Worm (Caenorhabditis elegans) whole organism, young adult: ENCODE measurements around the gene dct-17.

ENCODE experiments used
- F49E8.2 ChIP-seq: sonication (generic microtip); optimal IDR thresholded peaks from 3 replicates; lab custom pipeline; 2017; ENCODE audit warnings: missing genetic modification characterization, mild to moderate bottlenecking, missing compliant biosample characterization, antibody characterized with exemption, moderate library complexity; ENCODE audit not compliant: insufficient read depth
- F52B5.7 ChIP-seq: sonication (generic microtip); optimal IDR thresholded peaks from 2 replicates; lab custom pipeline; 2016; ENCODE audit warnings: mild to moderate bottlenecking, missing genetic modification characterization, missing compliant biosample characterization
- K11D2.4 ChIP-seq: fragments of 200-800 bp; sonication (Bioruptor generic); IDR thresholded peaks from 2 replicates; pipeline ENCODE4 v1.3.6; 2022; ENCODE audit warnings: missing genetic modification reagents, missing genetic modification characterization, missing compliant biosample characterization
- attf-3 ChIP-seq: fragments of 200-800 bp; sonication (Bioruptor generic); conservative IDR thresholded peaks from 2 replicates; pipeline ENCODE4 v1.3.6; 2022; ENCODE audit warnings: missing genetic modification reagents, missing genetic modification characterization, missing compliant biosample characterization
- chd-7 ChIP-seq: sonication (generic microtip); optimal IDR thresholded peaks from 2 replicates; lab custom pipeline; 2016; ENCODE audit warnings: mild to moderate bottlenecking, missing genetic modification characterization, moderate library complexity, missing compliant biosample characterization
- dpl-1 ChIP-seq: fragments of 150-350 bp; optimal IDR thresholded peaks from 2 replicates; lab custom pipeline; 2014; ENCODE audit warnings: missing biosample characterization, missing genetic modification reagents, missing genetic modification characterization
- egl-18 ChIP-seq: fragments of 200-800 bp; sonication (Bioruptor generic); IDR thresholded peaks from 2 replicates; pipeline ENCODE4 v1.3.6; 2022; ENCODE audit warnings: missing genetic modification reagents, missing genetic modification characterization, missing compliant biosample characterization
- lsy-27 ChIP-seq: sonication (generic microtip); optimal IDR thresholded peaks from 2 replicates; lab custom pipeline; 2017; ENCODE audit warnings: missing genetic modification characterization, mild to moderate bottlenecking, missing compliant biosample characterization, antibody characterized with exemption, missing genotype, borderline replicate concordance; ENCODE audit not compliant: insufficient read depth
- madf-10 ChIP-seq: sonication (generic microtip); optimal IDR thresholded peaks from 2 replicates; lab custom pipeline; 2016; ENCODE audit warnings: mild to moderate bottlenecking, missing genetic modification characterization, missing compliant biosample characterization
- mcd-1 ChIP-seq: fragments of 200-800 bp; sonication (Bioruptor generic); IDR thresholded peaks from 2 replicates; pipeline ENCODE4 v1.3.6; 2022; ENCODE audit warnings: missing genetic modification reagents, missing genetic modification characterization, missing compliant biosample characterization
- nhr-27 ChIP-seq: fragments of 200-800 bp; sonication (Bioruptor generic); optimal IDR thresholded peaks from 2 replicates; lab custom pipeline; 2018; ENCODE audit warnings: mild to moderate bottlenecking, missing genetic modification characterization, moderate library complexity, missing compliant biosample characterization
- nhr-90 ChIP-seq: sonication (generic microtip); optimal IDR thresholded peaks from 2 replicates; lab custom pipeline; 2016; ENCODE audit warnings: missing genotype, mild to moderate bottlenecking, missing genetic modification characterization, missing compliant biosample characterization
- pha-4 ChIP-seq: fragments of 150-350 bp; sonication (generic microtip); optimal IDR thresholded peaks from 2 replicates; lab custom pipeline; 2014; ENCODE audit warnings: missing biosample characterization, missing genetic modification reagents, missing genetic modification characterization
- ztf-6 ChIP-seq: fragments of 200-800 bp; sonication (Bioruptor generic); IDR thresholded peaks from 2 replicates; pipeline ENCODE4 v1.3.6; 2022; ENCODE audit warnings: missing genetic modification reagents, missing genetic modification characterization, missing compliant biosample characterization

DNA sequence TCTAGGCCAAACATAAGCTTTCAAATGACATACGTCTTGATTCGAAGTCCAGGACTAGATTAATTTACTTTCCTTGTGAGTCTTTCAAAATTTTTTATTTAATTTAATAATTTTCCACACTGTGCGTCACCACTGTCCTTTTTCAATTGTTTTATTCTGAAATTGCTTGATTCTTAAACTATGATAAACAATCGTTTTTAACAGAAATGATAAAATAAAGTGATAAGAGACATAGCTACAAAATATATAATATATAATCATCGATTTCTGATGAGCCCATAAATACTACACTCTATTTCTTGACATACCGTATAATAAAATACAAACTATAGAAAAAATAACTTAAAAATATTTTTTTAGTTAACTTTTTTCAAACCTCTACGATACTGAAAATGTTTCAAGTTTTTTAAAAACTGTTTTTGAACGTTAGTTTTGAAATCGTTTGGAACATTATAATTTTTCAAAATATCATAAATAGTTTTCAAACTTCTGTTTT is 38.4 kb upstream of the dct-17 start, which contains the start of gene nas-24:
- TF ChIP-seq chd-7 (tag; lab: Kevin White, UChicago) (no peak), ztf-6 (GFP tag; lab: Robert Waterston, UW) (no peak), dpl-1 (GFP tag; lab: Kevin White, UChicago) (no peak), attf-3 (no peak), egl-18 (no peak), K11D2.4 (GFP tag; lab: Robert Waterston, UW) (no peak), F49E8.2 (tag; lab: Kevin White, UChicago) (no peak), madf-10 (tag; lab: Kevin White, UChicago) (no peak), mcd-1 (GFP tag; lab: Robert Waterston, UW) (no peak), F52B5.7 (tag; lab: Kevin White, UChicago) (no peak), nhr-90 (tag; lab: Kevin White, UChicago) (no peak), lsy-27 (no peak), pha-4 (no peak), nhr-27 (tag; lab: Kevin White, UChicago) (no peak)
